Worm (Caenorhabditis elegans) whole organism, L1 larva: ENCODE results near the gene srw-140.

Experiments
- C34B4.2 ChIP-seq: sonication (generic microtip); optimal IDR thresholded peaks from 2 replicates; lab custom pipeline; 2017; ENCODE audit warnings: mild to moderate bottlenecking, missing genetic modification characterization, missing compliant biosample characterization
- F16B12.6 ChIP-seq: fragments of 150-350 bp; optimal IDR thresholded peaks from 2 replicates; lab custom pipeline; 2014; ENCODE audit warnings: missing biosample characterization, missing genetic modification characterization
- Y116A8C.19 ChIP-seq: sonication (generic microtip); optimal IDR thresholded peaks from 2 replicates; lab custom pipeline; 2016; ENCODE audit warnings: missing compliant biosample characterization, missing genetic modification characterization, borderline replicate concordance
- ama-1 ChIP-seq: fragments of 150-350 bp; optimal IDR thresholded peaks from 2 replicates; lab custom pipeline; 2014
- blmp-1 ChIP-seq: fragments of 150-350 bp; optimal IDR thresholded peaks from 2 replicates; lab custom pipeline; 2014; ENCODE audit warnings: missing biosample characterization, missing genetic modification characterization
- ceh-8 ChIP-seq: fragments of 200-800 bp; sonication (Bioruptor generic); optimal IDR thresholded peaks from 2 replicates; lab custom pipeline; 2018; ENCODE audit warnings: mild to moderate bottlenecking, missing genetic modification characterization, moderate library complexity, missing compliant biosample characterization
- ceh-82 ChIP-seq, 3 experiments: fragments of 150-350 bp in 1 of 3; sonication (generic microtip) in 2 of 3; optimal IDR thresholded peaks; 2 replicates each; lab custom pipeline; 2014 to 2017; ENCODE audit warnings: missing biosample characterization in 3 of 3, missing genetic modification characterization in 3 of 3
- efl-1 ChIP-seq, 4 experiments: fragments of 150-350 bp; optimal IDR thresholded peaks in 3 of 4; peaks in 1 of 4; 1 replicate in 1 of 4; 2 replicates in 3 of 4; lab custom pipeline; 2014; ENCODE audit warnings: missing biosample characterization in 2 of 4, missing genetic modification characterization in 2 of 4, missing genetic modification reagents in 2 of 4
- egl-13 ChIP-seq: sonication (generic microtip); optimal IDR thresholded peaks from 2 replicates; lab custom pipeline; 2016; ENCODE audit warnings: missing genotype, missing genetic modification reagents, missing genetic modification characterization, missing compliant biosample characterization
- elt-3 ChIP-seq, 6 experiments: fragments of 150-350 bp in 1 of 6; sonication (generic microtip); optimal IDR thresholded peaks; 2 replicates each; lab custom pipeline; 2017 to 2018; ENCODE audit warnings: missing biosample characterization in 6 of 6, missing genetic modification characterization in 6 of 6, inconsistent platforms in 1 of 6
- fkh-10 ChIP-seq: sonication (generic microtip); optimal IDR thresholded peaks from 2 replicates; lab custom pipeline; 2017; ENCODE audit warnings: missing biosample characterization, missing genetic modification reagents, missing genetic modification characterization
- fos-1 ChIP-seq: fragments of 150-350 bp; optimal IDR thresholded peaks from 2 replicates; lab custom pipeline; 2014; ENCODE audit warnings: missing biosample characterization, missing genetic modification characterization
- grh-1 ChIP-seq: fragments of 200-800 bp; sonication (Bioruptor generic); IDR thresholded peaks from 2 replicates; pipeline ENCODE4 v1.3.6; 2022; ENCODE audit warnings: missing genetic modification reagents, missing genetic modification characterization, missing compliant biosample characterization
- isw-1 ChIP-seq: fragments of 200-800 bp; sonication (Bioruptor generic); IDR thresholded peaks from 2 replicates; pipeline ENCODE4 v1.3.6; 2022; ENCODE audit warnings: missing genetic modification characterization, missing compliant biosample characterization
- lsy-2 ChIP-seq, 2 experiments: fragments of 150-350 bp; optimal IDR thresholded peaks; 2 replicates each; lab custom pipeline; 2014; ENCODE audit warnings: missing biosample characterization in 2 of 2, missing genetic modification characterization in 2 of 2
- mdl-1 ChIP-seq, 2 experiments: fragments of 150-350 bp; optimal IDR thresholded peaks; 2 replicates each; lab custom pipeline; 2014 to 2017; ENCODE audit warnings: missing biosample characterization in 2 of 2, missing genetic modification characterization in 2 of 2, inconsistent platforms in 1 of 2
- nhr-11 ChIP-seq: fragments of 150-350 bp; optimal IDR thresholded peaks from 2 replicates; lab custom pipeline; 2014; ENCODE audit warnings: missing biosample characterization, missing genetic modification characterization
- nhr-19 ChIP-seq: fragments of 200-800 bp; sonication (Bioruptor generic); conservative IDR thresholded peaks from 2 replicates; pipeline ENCODE4 v1.3.6; 2022; ENCODE audit warnings: missing genetic modification characterization, missing compliant biosample characterization
- nhr-20 ChIP-seq: sonication (generic microtip); optimal IDR thresholded peaks from 2 replicates; lab custom pipeline; 2016; ENCODE audit warnings: mild to moderate bottlenecking, missing genetic modification characterization, missing compliant biosample characterization
- nhr-237 ChIP-seq: fragments of 150-350 bp; optimal IDR thresholded peaks from 2 replicates; lab custom pipeline; 2014; ENCODE audit warnings: missing biosample characterization, missing genetic modification characterization
- nhr-85 ChIP-seq: sonication (generic microtip); peaks from one replicate; lab custom pipeline; 2016; ENCODE audit warnings: missing genetic modification characterization, inconsistent platforms, missing compliant biosample characterization
- nhr-90 ChIP-seq: sonication (generic microtip); optimal IDR thresholded peaks from 2 replicates; lab custom pipeline; 2016; ENCODE audit warnings: mild to moderate bottlenecking, missing genetic modification characterization, missing compliant biosample characterization; ENCODE audit not compliant: poor library complexity
- pag-3 ChIP-seq: sonication (generic microtip); optimal IDR thresholded peaks from 2 replicates; lab custom pipeline; 2017; ENCODE audit warnings: missing genetic modification characterization, mild to moderate bottlenecking, missing compliant biosample characterization, antibody characterized with exemption, borderline replicate concordance; ENCODE audit not compliant: insufficient read depth
- pqm-1 ChIP-seq: sonication (generic microtip); optimal IDR thresholded peaks from 3 replicates; lab custom pipeline; 2017; ENCODE audit warnings: missing biosample characterization, missing genetic modification characterization
- rnt-1 ChIP-seq: sonication (generic microtip); optimal IDR thresholded peaks from 2 replicates; lab custom pipeline; 2016; ENCODE audit warnings: mild to moderate bottlenecking, missing genetic modification characterization, moderate library complexity, missing compliant biosample characterization
- sox-4 ChIP-seq: sonication (generic microtip); optimal IDR thresholded peaks from 2 replicates; lab custom pipeline; 2016; ENCODE audit warnings: missing genetic modification characterization, missing compliant biosample characterization
- sptf-1 ChIP-seq: fragments of 150-350 bp; optimal IDR thresholded peaks from 2 replicates; lab custom pipeline; 2014; ENCODE audit warnings: missing biosample characterization, missing genetic modification characterization
- sup-37 ChIP-seq: fragments of 200-800 bp; sonication (Bioruptor generic); optimal IDR thresholded peaks from 2 replicates; lab custom pipeline; 2018; ENCODE audit warnings: mild to moderate bottlenecking, missing genetic modification characterization, missing compliant biosample characterization
- tlp-1 ChIP-seq: fragments of 150-350 bp; optimal IDR thresholded peaks from 2 replicates; lab custom pipeline; 2014; ENCODE audit warnings: missing biosample characterization, missing genetic modification characterization
- unc-30 ChIP-seq: sonication (generic microtip); optimal IDR thresholded peaks from 2 replicates; lab custom pipeline; 2017; ENCODE audit warnings: missing biosample characterization, missing genetic modification characterization
- unc-86 ChIP-seq: sonication (generic microtip); optimal IDR thresholded peaks from 2 replicates; lab custom pipeline; 2016; ENCODE audit warnings: missing genetic modification characterization, missing compliant biosample characterization
- unc-98 ChIP-seq: fragments of 200-800 bp; sonication (Bioruptor generic); IDR thresholded peaks from 2 replicates; pipeline ENCODE4 v1.3.6; 2022; ENCODE audit warnings: missing genetic modification characterization, missing compliant biosample characterization
- vab-15 ChIP-seq: sonication (generic microtip); optimal IDR thresholded peaks from 2 replicates; lab custom pipeline; 2017; ENCODE audit warnings: missing genotype, mild to moderate bottlenecking, missing genetic modification characterization, missing compliant biosample characterization
- zip-4 ChIP-seq: fragments of 200-800 bp; sonication (Bioruptor generic); optimal IDR thresholded peaks from 2 replicates; lab custom pipeline; 2018; ENCODE audit warnings: mild to moderate bottlenecking, missing genetic modification characterization, moderate library complexity, missing compliant biosample characterization
- ztf-4 ChIP-seq: fragments of 150-350 bp; optimal IDR thresholded peaks from 2 replicates; lab custom pipeline; 2014; ENCODE audit warnings: missing biosample characterization, missing genetic modification characterization

Gene srw-140

ce11 chrV:5165426-5165825, at the start of gene srw-140:
TSS of gene srw-140 (plus strand) at chrV:5165726.
- TF ChIP-seq unc-86 (tag; lab: Kevin White, UChicago) (no peak), efl-1 (optimal IDR thresholded peaks at IDR 0.05; lab: Kevin White, UChicago) (no peak), efl-1 (GFP tag; optimal IDR thresholded peaks at IDR 0.05 in 1 of 2; lab: Kevin White, UChicago) (peak in 1 of 2 experiments; percentile 70)

DNA sequence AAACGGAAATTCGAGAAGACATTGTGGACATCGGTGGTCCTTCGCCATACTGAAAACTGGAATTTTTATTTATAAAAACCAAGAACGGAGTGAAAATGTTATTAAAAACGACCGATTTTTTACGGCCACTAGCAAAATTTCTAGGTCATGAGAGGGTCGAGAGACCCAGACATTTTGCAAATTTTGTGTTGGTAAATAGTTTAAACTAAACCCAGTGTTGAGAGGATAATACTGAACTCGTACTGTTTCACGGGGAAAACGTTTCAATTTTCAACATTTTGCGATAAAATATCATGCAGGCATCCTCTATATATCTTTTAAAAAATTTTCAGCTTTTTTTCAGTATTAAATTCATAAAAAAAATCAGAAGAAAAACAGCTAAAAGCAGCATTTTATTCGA, 46.4 kb upstream of the srw-140 start, which contains the start of gene C04F5.9:
Gene C04F5.9, minus strand, starts transcription at position 101 of the 400 bp plus-strand sequence.
- TF ChIP-seq sptf-1 (tag; lab: Kevin White, UChicago) = no peak
- TF ChIP-seq egl-13 = no peak
- TF ChIP-seq tlp-1 (tag; lab: Kevin White, UChicago) = no peak
- peak in 1 of 2 experiments; percentile 8 for TF ChIP-seq lsy-2 (tag; optimal IDR thresholded peaks at IDR 0.05; lab: Kevin White, UChicago)
- TF ChIP-seq nhr-90 (tag; lab: Kevin White, UChicago) = no peak
- TF ChIP-seq unc-98 = no peak
- TF ChIP-seq nhr-20 (tag; lab: Kevin White, UChicago) = no peak
- TF ChIP-seq grh-1 = no peak
- peak in 1 of 2 experiments; percentile 9 for TF ChIP-seq efl-1 (optimal IDR thresholded peaks at IDR 0.05; lab: Kevin White, UChicago)
- TF ChIP-seq efl-1 (GFP tag; optimal IDR thresholded peaks at IDR 0.05 in 1 of 2; lab: Kevin White, UChicago) = no peak
- TF ChIP-seq fkh-10 (GFP tag; lab: Kevin White, UChicago) = no peak
- no peak for TF ChIP-seq Y116A8C.19 (tag; lab: Kevin White, UChicago)
- TF ChIP-seq mdl-1 (tag; optimal IDR thresholded peaks at IDR 0.05; lab: Kevin White, UChicago) = no peak
- TF ChIP-seq unc-30 (tag; lab: Kevin White, UChicago) = no peak
- TF ChIP-seq vab-15 (tag; lab: Kevin White, UChicago) = no peak
- TF ChIP-seq, all 84 proteins: peak for 2

ce11 chrV:5119679-5120078, 45.8 kb upstream of the srw-140 start, which contains the start of gene sid-1:
TSS of gene sid-1 (plus strand) at chrV:5119970.
- TF ChIP-seq nhr-19 (no peak), nhr-237 (no peak), sox-4 (no peak), rnt-1 (tag; lab: Kevin White, UChicago) (no peak), nhr-20 (tag; lab: Kevin White, UChicago) (no peak), blmp-1 (no peak), efl-1 (optimal IDR thresholded peaks at IDR 0.05; lab: Kevin White, UChicago) (no peak), efl-1 (GFP tag; optimal IDR thresholded peaks at IDR 0.05 in 1 of 2; lab: Kevin White, UChicago) (no peak), pqm-1 (no peak), ama-1 (no peak), ceh-8 (GFP tag; lab: Kevin White, UChicago) (no peak), nhr-11 (no peak), isw-1 (GFP tag; lab: Robert Waterston, UW) (no peak), sup-37 (no peak), Y116A8C.19 (tag; lab: Kevin White, UChicago) (no peak), ztf-4 (no peak), C34B4.2 (no peak), pag-3 (no peak), tlp-1 (tag; lab: Kevin White, UChicago) (no peak)
- TF ChIP-seq, all 84 proteins: peak for 0

ce11 chrV:5126793-5127192, 38.7 kb upstream of the srw-140 start, which contains the start of gene F14F9.5:
TSS of gene F14F9.5 (plus strand) at chrV:5127093.
- no peak for TF ChIP-seq sox-4
- TF ChIP-seq fos-1 = no peak
- no peak for TF ChIP-seq F16B12.6
- peak; percentile 81 for TF ChIP-seq fkh-10 (GFP tag; lab: Kevin White, UChicago)
- TF ChIP-seq ceh-8 (GFP tag; lab: Kevin White, UChicago) = no peak
- TF ChIP-seq grh-1 = no peak
- TF ChIP-seq ceh-82 (tag; optimal IDR thresholded peaks at IDR 0.05; lab: Kevin White, UChicago) = no peak
- TF ChIP-seq zip-4 (GFP tag; lab: Kevin White, UChicago) = no peak
- TF ChIP-seq pqm-1 = no peak
- TF ChIP-seq, all 84 proteins: peak for 1

DNA sequence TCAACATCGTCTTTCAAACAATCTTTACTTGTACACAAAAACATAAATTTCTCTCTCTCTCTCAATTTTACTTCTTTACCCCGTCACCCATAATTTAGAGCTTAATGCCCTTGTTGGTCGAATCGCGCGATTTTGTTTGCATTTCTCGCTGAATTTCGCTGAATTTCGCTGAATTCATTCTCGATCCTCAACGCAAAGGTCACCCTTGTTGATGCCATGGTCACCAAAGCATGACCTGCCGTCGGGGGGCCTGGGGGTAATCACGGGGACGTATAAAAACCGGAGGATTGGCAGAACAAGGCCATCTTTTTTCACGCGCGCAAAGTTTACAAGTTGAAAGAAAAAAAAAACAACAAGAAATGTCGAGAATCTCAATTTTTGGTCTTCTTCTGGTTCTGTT, 35.5 kb upstream of the srw-140 start, which contains the start of gene F14F9.8:
Gene F14F9.8, plus strand, starts transcription at position 301 of the 400 bp plus-strand sequence.
- TF ChIP-seq blmp-1 = peak; percentile 16
- TF ChIP-seq nhr-85 (tag; lab: Kevin White, UChicago) = peak; percentile 72
- no peak for TF ChIP-seq egl-13
- no peak for TF ChIP-seq elt-3 (tag; optimal IDR thresholded peaks at IDR 0.05; lab: Kevin White, UChicago)
